Fruit fly (Drosophila melanogaster): Measurements from ENCODE around the gene Mcr.

dm6 chr2L:8029160-8029852 is 53.5 kb downstream of the Mcr start, which contains the start of gene baf:
- TF ChIP-seq CG3919 (GFP tag; optimal IDR thresholded peaks at IDR 0.05) (no peak), CG8119 (GFP tag; IDR thresholded peaks at IDR 0.05) (no peak), dsx (GFP tag; optimal IDR thresholded peaks at IDR 0.05; ENCODE audit: poor library complexity, severe bottlenecking) (no peak), spab (GFP tag; optimal IDR thresholded peaks at IDR 0.05) (no peak)
